Fruit fly (Drosophila melanogaster) whole organism, embryonic: Measurements from ENCODE around the gene Sqor.

Source experiments
- Antp ChIP-seq: fragments of 200-800 bp; sonication (Bioruptor generic); optimal IDR thresholded peaks from 3 replicates; lab custom pipeline; 2016; ENCODE audit warnings: missing biosample characterization, missing genetic modification characterization
- Atf-2 ChIP-seq: fragments of 200-800 bp; sonication (Bioruptor generic); optimal IDR thresholded peaks from 2 replicates; lab custom pipeline; 2016; ENCODE audit warnings: missing biosample characterization, missing genetic modification characterization
- Awh ChIP-seq: fragments of 200-800 bp; sonication (Bioruptor generic); IDR thresholded peaks from 2 replicates; pipeline ENCODE4, ENCODE4 v1.3.6; 2022; ENCODE audit warnings: missing biosample characterization, missing genetic modification characterization
- CG12391 ChIP-seq: fragments of 200-800 bp; sonication (Bioruptor generic); optimal IDR thresholded peaks from 3 replicates; lab custom pipeline; 2018; ENCODE audit warnings: missing biosample characterization, mild to moderate bottlenecking, missing genetic modification characterization, moderate library complexity
- CG12659 ChIP-seq: fragments of 200-800 bp; sonication (Bioruptor generic); optimal IDR thresholded peaks from 3 replicates; lab custom pipeline; 2017; ENCODE audit warnings: mild to moderate bottlenecking, missing biosample characterization, missing genetic modification reagents, missing genetic modification characterization
- CG13424 ChIP-seq: fragments of 200-800 bp; sonication (Bioruptor generic); optimal IDR thresholded peaks from 2 replicates; lab custom pipeline; 2019; ENCODE audit warnings: missing biosample characterization, mild to moderate bottlenecking, missing genetic modification characterization, moderate library complexity
- CG14050 ChIP-seq: fragments of 200-800 bp; sonication (Bioruptor generic); IDR thresholded peaks from 3 replicates; pipeline ENCODE4 v1.3.6; 2022; ENCODE audit warnings: missing biosample characterization, missing genetic modification characterization
- CG14860 ChIP-seq: fragments of 200-800 bp; sonication (Bioruptor generic); IDR thresholded peaks from 3 replicates; pipeline ENCODE4 v1.3.6; 2022; ENCODE audit warnings: missing biosample characterization, missing genetic modification characterization; ENCODE audit not compliant: partially characterized antibody
- CG15073 ChIP-seq: fragments of 200-800 bp; sonication (Bioruptor generic); optimal IDR thresholded peaks from 2 replicates; lab custom pipeline; 2016; ENCODE audit warnings: missing biosample characterization, missing genetic modification characterization
- CG18011 ChIP-seq: fragments of 200-800 bp; sonication (Bioruptor generic); optimal IDR thresholded peaks from 2 replicates; lab custom pipeline; 2017; ENCODE audit warnings: missing biosample characterization, missing genetic modification characterization, mild to moderate bottlenecking, moderate library complexity, missing genotype
- CG30020 ChIP-seq: fragments of 200-800 bp; optimal IDR thresholded peaks from 2 replicates; lab custom pipeline; 2019; ENCODE audit warnings: missing biosample characterization, mild to moderate bottlenecking, missing genetic modification characterization, moderate library complexity
- CG30403 ChIP-seq: fragments of 200-800 bp; sonication (Bioruptor generic); optimal IDR thresholded peaks from 3 replicates; lab custom pipeline; 2016; ENCODE audit warnings: missing biosample characterization, missing genetic modification characterization
- CG3281 ChIP-seq: fragments of 200-800 bp; sonication (Bioruptor generic); optimal IDR thresholded peaks from 3 replicates; lab custom pipeline; 2017; ENCODE audit warnings: missing biosample characterization, mild to moderate bottlenecking, missing genetic modification characterization
- CG4328 ChIP-seq: fragments of 200-800 bp; sonication (Bioruptor generic); optimal IDR thresholded peaks from 3 replicates; lab custom pipeline; 2017; ENCODE audit warnings: missing biosample characterization, missing genetic modification reagents, missing genetic modification characterization
- CG4730 ChIP-seq: fragments of 200-800 bp; sonication (Bioruptor generic); IDR thresholded peaks from 2 replicates; pipeline ENCODE4 v1.3.6; 2022; ENCODE audit warnings: missing biosample characterization, missing genetic modification characterization
- CG5245 ChIP-seq: fragments of 200-800 bp; sonication (Bioruptor generic); optimal IDR thresholded peaks from 3 replicates; lab custom pipeline; 2016; ENCODE audit warnings: missing biosample characterization, missing genetic modification characterization
- CG6813 ChIP-seq: fragments of 200-800 bp; sonication (Bioruptor generic); optimal IDR thresholded peaks from 2 replicates; lab custom pipeline; 2017; ENCODE audit warnings: missing biosample characterization, missing genetic modification characterization, mild to moderate bottlenecking, moderate library complexity, missing genetic modification reagents
- CG8359 ChIP-seq: fragments of 200-800 bp; sonication (Bioruptor generic); optimal IDR thresholded peaks from 2 replicates; lab custom pipeline; 2017; ENCODE audit warnings: missing biosample characterization, mild to moderate bottlenecking, missing genetic modification characterization, borderline replicate concordance
- Dip3 ChIP-seq: fragments of 200-800 bp; sonication (Bioruptor generic); optimal IDR thresholded peaks from 3 replicates; lab custom pipeline; 2016; ENCODE audit warnings: missing biosample characterization, missing genetic modification characterization
- Fer3 ChIP-seq: fragments of 200-800 bp; sonication (Bioruptor generic); optimal IDR thresholded peaks from 2 replicates; lab custom pipeline; 2018; ENCODE audit warnings: missing biosample characterization, mild to moderate bottlenecking, missing genetic modification characterization, moderate library complexity
- Hsf ChIP-seq: fragments of 200-800 bp; sonication (Bioruptor generic); optimal IDR thresholded peaks from 3 replicates; lab custom pipeline; 2016; ENCODE audit warnings: missing biosample characterization, missing genetic modification characterization
- NFAT ChIP-seq: fragments of 200-800 bp; sonication (Bioruptor generic); IDR thresholded peaks from 2 replicates; pipeline ENCODE4 v1.3.6; 2022; ENCODE audit warnings: missing biosample characterization, missing genetic modification characterization
- Rx ChIP-seq: fragments of 200-800 bp; sonication (Bioruptor generic); IDR thresholded peaks from 2 replicates; pipeline ENCODE4 v1.3.6; 2022; ENCODE audit warnings: missing biosample characterization, missing genetic modification characterization
- Sry-β ChIP-seq: fragments of 200-800 bp; sonication (Bioruptor generic); optimal IDR thresholded peaks from 2 replicates; lab custom pipeline; 2018; ENCODE audit warnings: missing biosample characterization, mild to moderate bottlenecking, missing genetic modification characterization, moderate library complexity
- YL-1 ChIP-seq: fragments of 200-800 bp; sonication (Bioruptor generic); optimal IDR thresholded peaks from 3 replicates; lab custom pipeline; 2017; ENCODE audit warnings: missing biosample characterization, mild to moderate bottlenecking, missing genetic modification characterization
- abd-A ChIP-seq: fragments of 200-800 bp; sonication (Bioruptor generic); optimal IDR thresholded peaks from 3 replicates; lab custom pipeline; 2019; ENCODE audit warnings: missing biosample characterization, mild to moderate bottlenecking, missing genetic modification characterization, moderate library complexity
- ash1 ChIP-seq: fragments of 200-800 bp; sonication (Bioruptor generic); optimal IDR thresholded peaks from 2 replicates; lab custom pipeline; 2018; ENCODE audit warnings: missing biosample characterization, mild to moderate bottlenecking, missing genetic modification characterization
- br ChIP-seq: fragments of >200 bp; optimal IDR thresholded peaks from 2 replicates; lab custom pipeline; 2017
- bsh ChIP-seq, 2 experiments: fragments of 200-800 bp; sonication (Bioruptor generic); optimal IDR thresholded peaks; 2 replicates each; lab custom pipeline; 2017 to 2018; ENCODE audit warnings: mild to moderate bottlenecking in 2 of 2, missing biosample characterization in 2 of 2, missing genetic modification characterization in 2 of 2, moderate library complexity in 1 of 2
- cg ChIP-seq: fragments of 200-800 bp; sonication (Bioruptor generic); optimal IDR thresholded peaks from 3 replicates; lab custom pipeline; 2019; ENCODE audit warnings: missing biosample characterization, mild to moderate bottlenecking, missing genetic modification characterization, moderate library complexity
- chinmo ChIP-seq: fragments of 200-800 bp; sonication (Bioruptor generic); IDR thresholded peaks from 4 replicates; pipeline ENCODE4 v1.3.6; 2022; ENCODE audit warnings: missing biosample characterization, missing genetic modification characterization; ENCODE audit not compliant: partially characterized antibody
- disco-r ChIP-seq: fragments of 200-800 bp; sonication (Bioruptor generic); optimal IDR thresholded peaks from 2 replicates; lab custom pipeline; 2016; ENCODE audit warnings: missing biosample characterization, missing genetic modification characterization
- dpn ChIP-seq, 2 experiments: fragments of 200-800 bp; sonication (Bioruptor generic); optimal IDR thresholded peaks; 3 replicates each; lab custom pipeline; 2016; ENCODE audit warnings: missing biosample characterization in 2 of 2, missing genetic modification characterization in 2 of 2
- dysf ChIP-seq: fragments of 200-800 bp; sonication (Bioruptor generic); IDR thresholded peaks from 3 replicates; pipeline ENCODE4 v1.3.6; 2022; ENCODE audit warnings: missing biosample characterization, missing genetic modification characterization
- insv ChIP-seq, 2 experiments: fragments of 200-800 bp; sonication (Bioruptor generic); optimal IDR thresholded peaks; 3 replicates each; lab custom pipeline; 2016 to 2018; ENCODE audit warnings: missing biosample characterization in 2 of 2, missing genetic modification characterization in 2 of 2
- lab ChIP-seq: fragments of 200-800 bp; sonication (Bioruptor generic); optimal IDR thresholded peaks from 3 replicates; lab custom pipeline; 2017; ENCODE audit warnings: missing biosample characterization, missing genetic modification characterization, mild to moderate bottlenecking, moderate library complexity, missing genetic modification reagents
- nerfin-1 ChIP-seq: fragments of 200-800 bp; sonication (Bioruptor generic); optimal IDR thresholded peaks from 3 replicates; lab custom pipeline; 2019; ENCODE audit warnings: missing biosample characterization, mild to moderate bottlenecking, missing genetic modification characterization, moderate library complexity
- nerfin-2 ChIP-seq: fragments of 200-800 bp; sonication (Bioruptor generic); IDR thresholded peaks from 2 replicates; pipeline ENCODE4 v1.3.6; 2022; ENCODE audit warnings: missing biosample characterization, missing genetic modification characterization; ENCODE audit not compliant: partially characterized antibody
- nom ChIP-seq: fragments of 200-800 bp; sonication (Bioruptor generic); optimal IDR thresholded peaks from 2 replicates; lab custom pipeline; 2017; ENCODE audit warnings: missing biosample characterization, missing genetic modification characterization, mild to moderate bottlenecking, moderate library complexity, missing genetic modification reagents
- onecut ChIP-seq: fragments of 200-800 bp; sonication (Bioruptor generic); IDR thresholded peaks from 2 replicates; pipeline ENCODE4 v1.3.6; 2022; ENCODE audit warnings: missing biosample characterization, missing genetic modification characterization
- otp ChIP-seq: fragments of 200-800 bp; sonication (Bioruptor generic); IDR thresholded peaks from 3 replicates; pipeline ENCODE4, ENCODE4 v1.3.6; 2022; ENCODE audit warnings: missing biosample characterization, missing genetic modification characterization
- salm ChIP-seq: fragments of 200-800 bp; sonication (Bioruptor generic); optimal IDR thresholded peaks from 2 replicates; lab custom pipeline; 2018; ENCODE audit warnings: missing biosample characterization, mild to moderate bottlenecking, missing genetic modification characterization
- sc ChIP-seq, 3 experiments: fragments of >200 bp in 2 of 3; fragments of 200-800 bp in 1 of 3; sonication (Bioruptor generic) in 1 of 3; optimal IDR thresholded peaks; 2 replicates in 2 of 3; 3 replicates in 1 of 3; lab custom pipeline; 2017; ENCODE audit warnings: mild to moderate bottlenecking in 1 of 3, missing biosample characterization in 1 of 3, missing genetic modification characterization in 1 of 3, missing genetic modification reagents in 1 of 3
- sens-2 ChIP-seq: fragments of 200-800 bp; sonication (Bioruptor generic); IDR thresholded peaks from 2 replicates; pipeline ENCODE4 v1.3.6; 2022; ENCODE audit warnings: missing biosample characterization, missing genetic modification characterization
- so ChIP-seq: fragments of 200-800 bp; sonication (Bioruptor generic); IDR thresholded peaks from 3 replicates; pipeline ENCODE4 v1.3.6; 2022; ENCODE audit warnings: missing biosample characterization, missing genetic modification characterization
- tap ChIP-seq: fragments of 200-800 bp; optimal IDR thresholded peaks from 3 replicates; lab custom pipeline; 2019; ENCODE audit warnings: missing biosample characterization, mild to moderate bottlenecking, missing genetic modification characterization, moderate library complexity
- tgo ChIP-seq: fragments of 200-800 bp; sonication (Bioruptor generic); IDR thresholded peaks from 3 replicates; pipeline ENCODE4 v1.3.6; 2022; ENCODE audit warnings: missing biosample characterization, missing genetic modification characterization
- tin ChIP-seq: fragments of 200-800 bp; sonication (Bioruptor generic); optimal IDR thresholded peaks from 3 replicates; lab custom pipeline; 2016; ENCODE audit warnings: missing biosample characterization, missing genetic modification characterization
- tna ChIP-seq: fragments of 200-800 bp; sonication (Bioruptor generic); IDR thresholded peaks from 2 replicates; pipeline ENCODE4 v1.3.6; 2022; ENCODE audit warnings: missing biosample characterization, missing genetic modification characterization; ENCODE audit not compliant: partially characterized antibody
- wdn ChIP-seq: fragments of 200-800 bp; sonication (Bioruptor generic); IDR thresholded peaks from 2 replicates; pipeline ENCODE4 v1.3.6; 2022; ENCODE audit warnings: missing biosample characterization, missing genetic modification characterization

Gene Sqor

dm6 chr3L:4242428-4242827, 2.5 kb downstream of the Sqor start, which contains the start of gene pav (continued):
- TF ChIP-seq onecut (GFP tag; lab: Robert Waterston, UW) (peak; percentile 24; the same call in 1 of the 2 replicates), Rx (GFP tag; lab: Robert Waterston, UW) (peak; percentile 8; the same call in 1 of the 2 replicates), CG8359 (GFP tag; lab: Kevin White, UChicago) (no peak), Sry-β (GFP tag; lab: Kevin White, UChicago) (no peak), Antp (no peak), CG13424 (tag; lab: Kevin White, UChicago) (peak; percentile 53), disco-r (GFP tag; lab: Kevin White, UChicago) (no peak), abd-A (tag; lab: Kevin White, UChicago) (no peak), nerfin-1 (tag; lab: Kevin White, UChicago) (peak; percentile 44), Hsf (GFP tag; lab: Kevin White, UChicago) (no peak), CG14050 (no peak), chinmo (GFP tag; lab: Robert Waterston, UW) (no peak), CG5245 (no peak), Awh (GFP tag; lab: Robert Waterston, UW) (no peak; the same call in 1 of the 2 replicates), CG3281 (GFP tag; lab: Kevin White, UChicago) (no peak), CG12391 (tag; lab: Kevin White, UChicago) (peak; percentile 73), CG14860 (GFP tag; lab: Robert Waterston, UW) (no peak), so (GFP tag; lab: Robert Waterston, UW) (peak; percentile 47; the same call in 1 of the 3 replicates), CG30020 (tag; lab: Kevin White, UChicago) (no peak), CG6813 (GFP tag; lab: Kevin White, UChicago) (no peak), tgo (GFP tag; lab: Robert Waterston, UW) (peak; percentile 30; the same call in 1 of the 3 replicates), Fer3 (no peak), cg (GFP tag; lab: Kevin White, UChicago) (no peak), Dip3 (no peak), CG30403 (GFP tag; lab: Kevin White, UChicago) (peak; percentile 54), nom (no peak), ash1 (GFP tag; lab: Kevin White, UChicago) (no peak), lab (GFP tag; lab: Kevin White, UChicago) (no peak), sc (optimal IDR thresholded peaks at IDR 0.05; lab: Kevin White, UChicago) (no peak), sc (GFP tag; optimal IDR thresholded peaks at IDR 0.05; lab: Kevin White, UChicago) (no peak), NFAT (GFP tag; lab: Robert Waterston, UW) (peak; percentile 19; the same call in 1 of the 2 replicates), CG18011 (GFP tag; lab: Kevin White, UChicago) (no peak), br (lab: Kevin White, UChicago) (no peak), dpn (GFP tag; optimal IDR thresholded peaks at IDR 0.05; lab: Kevin White, UChicago) (peak in 1 of 2 experiments; percentile 55), CG4328 (GFP tag; lab: Kevin White, UChicago) (no peak), Atf-2 (GFP tag; lab: Kevin White, UChicago) (no peak), CG4730 (GFP tag; lab: Robert Waterston, UW) (peak; percentile 44; the same call in 1 of the 2 replicates), wdn (no peak), tap (tag; lab: Kevin White, UChicago) (no peak), CG12659 (GFP tag; lab: Kevin White, UChicago) (no peak), tin (peak; percentile 28), bsh (GFP tag; optimal IDR thresholded peaks at IDR 0.05; lab: Kevin White, UChicago) (peak in 1 of 2 experiments; percentile 41), nerfin-2 (no peak), otp (no peak; the same call in 2 of the 3 replicates), tna (GFP tag; lab: Robert Waterston, UW) (no peak), YL-1 (GFP tag; lab: Kevin White, UChicago) (peak; percentile 66), salm (tag; lab: Kevin White, UChicago) (no peak), dysf (GFP tag; lab: Robert Waterston, UW) (peak; percentile 70; the same call in 2 of the 3 replicates), insv (GFP tag; optimal IDR thresholded peaks at IDR 0.05; lab: Kevin White, UChicago) (no peak), CG15073 (GFP tag; lab: Kevin White, UChicago) (no peak), sens-2 (GFP tag; lab: Robert Waterston, UW) (no peak)
